Fruit fly (Drosophila melanogaster) whole organism, pupa: ENCODE results near the gene CG11409.

Source experiments
- CG8159 ChIP-seq: fragments of 200-800 bp; sonication (Bioruptor generic); optimal IDR thresholded peaks from 3 replicates; lab custom pipeline; 2018; ENCODE audit warnings: missing biosample characterization, mild to moderate bottlenecking, missing genetic modification characterization, moderate library complexity
- EcR ChIP-seq: fragments of 200-800 bp; sonication (Bioruptor generic); optimal IDR thresholded peaks from 3 replicates; lab custom pipeline; 2019; ENCODE audit warnings: missing biosample characterization, missing genetic modification characterization, mild to moderate bottlenecking, moderate library complexity, missing genetic modification reagents
- Pif1B ChIP-seq: fragments of 200-800 bp; sonication (Bioruptor generic); optimal IDR thresholded peaks from 3 replicates; lab custom pipeline; 2016; ENCODE audit warnings: missing biosample characterization, missing genetic modification characterization

DNA sequence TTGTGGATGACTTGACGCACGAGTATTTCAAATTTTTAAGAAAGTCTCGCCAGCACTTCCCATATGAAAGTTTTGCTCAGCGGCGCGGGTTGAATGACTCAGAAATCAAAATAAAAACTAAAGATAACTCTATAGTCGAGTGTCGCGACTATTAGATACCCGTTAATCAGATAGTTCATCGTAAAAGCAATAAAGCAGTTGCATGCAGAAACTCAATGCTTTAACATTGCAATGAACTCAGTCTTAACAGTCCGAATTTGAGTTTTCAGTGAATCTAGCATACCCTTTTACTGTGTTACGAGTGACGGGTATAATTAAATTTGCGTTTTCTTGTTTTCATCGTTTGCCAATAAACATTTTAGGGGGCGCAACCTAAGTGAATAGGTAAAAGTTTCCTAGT is 30.2 kb downstream of the CG11409 start:
- no peak for TF ChIP-seq EcR
- TF ChIP-seq Pif1B (GFP tag; lab: Kevin White, UChicago): no peak
- no peak for TF ChIP-seq CG8159
